Fruit fly (Drosophila melanogaster): ENCODE results near the gene Sfp24Bb.

The Sfp24Bb gene

DNA sequence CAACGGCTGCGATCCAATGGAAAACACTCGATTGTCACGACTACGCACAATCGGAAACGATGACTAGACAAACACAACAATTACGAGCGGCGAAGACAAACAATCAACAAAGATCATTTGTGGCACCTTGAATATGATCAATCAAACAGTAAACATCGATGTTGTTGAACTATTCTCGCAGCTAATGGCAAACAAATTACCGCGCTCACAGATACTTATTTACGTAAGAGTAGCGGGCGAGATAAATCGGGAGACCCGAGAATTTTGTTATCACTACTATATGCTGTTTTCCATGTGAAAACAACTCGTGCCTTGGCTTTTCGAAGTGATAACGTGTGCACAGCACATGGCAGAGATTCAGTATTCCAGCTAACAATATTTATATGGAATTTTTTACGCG, 40.8 kb downstream of the Sfp24Bb start (continued):
- TF ChIP-seq CG7556 (GFP tag; optimal IDR thresholded peaks at IDR 0.05) (peak; percentile 41), BtbVII (GFP tag; optimal IDR thresholded peaks at IDR 0.05) (peak; percentile 91), Hr39 (optimal IDR thresholded peaks at IDR 0.05) (no peak), CG7372 (GFP tag; IDR thresholded peaks at IDR 0.05) (peak; percentile 12; the same call in 1 of the 2 replicates), wor (GFP tag; IDR thresholded peaks at IDR 0.05) (no peak), CG9797 (GFP tag; optimal IDR thresholded peaks at IDR 0.05) (peak; percentile 44), bbx (GFP tag; IDR thresholded peaks at IDR 0.05; ENCODE audit: partially characterized antibody) (no peak), tio (GFP tag; optimal IDR thresholded peaks at IDR 0.05) (peak; percentile 70), ken (GFP tag; IDR thresholded peaks at IDR 0.05) (no peak), CG13624 (GFP tag; optimal IDR thresholded peaks at IDR 0.05) (no peak), Gsc (GFP tag; IDR thresholded peaks at IDR 0.05) (no peak), emc (GFP tag; optimal IDR thresholded peaks at IDR 0.05) (no peak), CG8765 (GFP tag; IDR thresholded peaks at IDR 0.05) (no peak), crc (GFP tag; optimal IDR thresholded peaks at IDR 0.05) (peak; percentile 76), vfl (GFP tag; optimal IDR thresholded peaks at IDR 0.05) (peak; percentile 13), CG2712 (tag; optimal IDR thresholded peaks at IDR 0.05) (peak; percentile 80), CG2199 (GFP tag; IDR thresholded peaks at IDR 0.05) (0 out of 3 replicates have a peak, but pooled peaks have one; percentile 51), CG6272 (GFP tag; IDR thresholded peaks at IDR 0.05) (no peak), disco-r (GFP tag; optimal IDR thresholded peaks at IDR 0.05) (peak; percentile 89), CG10321 (GFP tag; IDR thresholded peaks at IDR 0.05) (no peak), Pdp1 (GFP tag; optimal IDR thresholded peaks at IDR 0.05) (peak; percentile 46 to 63), CrebB (tag; optimal IDR thresholded peaks at IDR 0.05) (peak; percentile 97), Poxn (GFP tag; IDR thresholded peaks at IDR 0.05) (no peak), kah (GFP tag; optimal IDR thresholded peaks at IDR 0.05) (peak; percentile 45), rib (GFP tag; IDR thresholded peaks at IDR 0.05) (no peak), zf30C (GFP tag; optimal IDR thresholded peaks at IDR 0.05) (no peak), MBD-R2 (GFP tag; IDR thresholded peaks at IDR 0.05) (no peak), ham (GFP tag; IDR thresholded peaks at IDR 0.05) (no peak), H15 (GFP tag; IDR thresholded peaks at IDR 0.05) (no peak; the same call in 2 of the 3 replicates), Usf (GFP tag; optimal IDR thresholded peaks at IDR 0.05) (no peak), C15 (GFP tag; IDR thresholded peaks at IDR 0.05) (peak; percentile 49; the same call in 1 of the 3 replicates), Myb (GFP tag; optimal IDR thresholded peaks at IDR 0.05) (no peak), Hsf (GFP tag; optimal IDR thresholded peaks at IDR 0.05) (no peak), mam (GFP tag; optimal IDR thresholded peaks at IDR 0.05) (peak; percentile 53), shn (GFP tag; optimal IDR thresholded peaks at IDR 0.05) (peak; percentile 80), chif (GFP tag; optimal IDR thresholded peaks at IDR 0.05) (peak; percentile 78 to 81), CG6654 (GFP tag; optimal IDR thresholded peaks at IDR 0.05) (peak; percentile 22), CG17612 (GFP tag; IDR thresholded peaks at IDR 0.05) (no peak), CG13287 (GFP tag; IDR thresholded peaks at IDR 0.05; ENCODE audit: partially characterized antibody) (no peak), unc-4 (GFP tag; IDR thresholded peaks at IDR 0.05; ENCODE audit: partially characterized antibody) (no peak), CG43689 (GFP tag; IDR thresholded peaks at IDR 0.05) (peak; percentile 45; the same call in 1 of the 2 replicates), CG3838 (GFP tag; optimal IDR thresholded peaks at IDR 0.05) (no peak), exex (tag; optimal IDR thresholded peaks at IDR 0.05) (peak; percentile 85), CG13775 (GFP tag; optimal IDR thresholded peaks at IDR 0.05) (peak; percentile 3), pzg (GFP tag; optimal IDR thresholded peaks at IDR 0.05) (no peak), Doc3 (GFP tag; IDR thresholded peaks at IDR 0.05; ENCODE audit: partially characterized antibody) (no peak), HmgD (GFP tag; optimal IDR thresholded peaks at IDR 0.05) (no peak), CG12236 (GFP tag; optimal IDR thresholded peaks at IDR 0.05) (peak; percentile 61), crol (GFP tag; IDR thresholded peaks at IDR 0.05) (no peak), abd-A (tag; optimal IDR thresholded peaks at IDR 0.05) (peak; percentile 62), Xrp1 (GFP tag; IDR thresholded peaks at IDR 0.05) (peak; percentile 93), CG7745 (tag; optimal IDR thresholded peaks at IDR 0.05) (peak; percentile 66), Bteb2 (GFP tag; optimal IDR thresholded peaks at IDR 0.05) (no peak)

Data from whole organism, embryonic.